Fruit fly (Drosophila melanogaster): ENCODE measurements around the gene CG13028.

The CG13028 gene

DNA sequence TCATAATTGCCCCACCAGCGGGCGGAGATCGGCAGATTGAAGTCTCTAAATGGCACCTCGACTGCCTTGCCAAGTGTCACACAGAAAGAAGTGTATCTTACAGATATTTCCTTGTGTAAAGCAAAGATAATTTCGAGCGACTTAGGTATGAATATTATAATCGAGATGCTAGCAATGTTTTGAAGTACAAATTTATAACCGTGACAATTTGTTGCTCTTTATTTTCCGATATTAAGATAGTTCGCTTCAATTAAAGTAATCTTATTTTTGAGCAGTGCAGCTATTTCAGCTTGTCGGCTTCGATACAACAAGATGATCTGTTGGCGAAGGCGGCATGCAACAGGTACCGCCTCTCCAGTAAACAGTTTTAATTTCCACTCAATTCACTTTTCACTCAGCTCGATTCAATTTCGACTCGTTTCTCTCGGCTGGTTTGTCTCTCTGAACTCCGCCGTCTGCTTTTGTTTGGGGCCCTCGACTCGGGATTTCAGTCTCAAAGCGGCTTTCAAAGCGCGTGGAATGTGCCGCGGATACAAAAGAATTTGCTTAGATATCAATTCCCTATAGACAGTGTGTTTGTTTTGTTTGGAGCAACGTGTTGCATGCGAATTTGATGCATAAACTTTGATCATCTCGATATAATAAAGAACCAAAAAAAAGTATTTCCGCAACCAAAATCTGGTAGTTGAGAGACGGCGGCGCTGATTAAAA, 7.1 kb upstream of the CG13028 start:
- TF ChIP-seq dmrt93B (GFP tag; optimal IDR thresholded peaks at IDR 0.05) (peak; percentile 21), Rel (GFP tag; optimal IDR thresholded peaks at IDR 0.05) (no peak), Rel (tag; optimal IDR thresholded peaks at IDR 0.05) (no peak), Vsx2 (GFP tag; optimal IDR thresholded peaks at IDR 0.05; ENCODE audit: partially characterized antibody) (no peak), OdsH (GFP tag; optimal IDR thresholded peaks at IDR 0.05) (no peak), ey (GFP tag; optimal IDR thresholded peaks at IDR 0.05) (peak; percentile 39), Hnf4 (GFP tag; optimal IDR thresholded peaks at IDR 0.05) (no peak), Abd-B (GFP tag; optimal IDR thresholded peaks at IDR 0.05) (no peak), Hr78 (GFP tag; optimal IDR thresholded peaks at IDR 0.05) (no peak), CrebA (GFP tag; optimal IDR thresholded peaks at IDR 0.05; ENCODE audit: borderline replicate concordance) (no peak), jim (GFP tag; optimal IDR thresholded peaks at IDR 0.05) (no peak), N (GFP tag; optimal IDR thresholded peaks at IDR 0.05) (no peak), sage (GFP tag; optimal IDR thresholded peaks at IDR 0.05) (no peak), GATAd (GFP tag; optimal IDR thresholded peaks at IDR 0.05) (no peak), tai (GFP tag; optimal IDR thresholded peaks at IDR 0.05) (no peak), dsf (GFP tag; optimal IDR thresholded peaks at IDR 0.05; ENCODE audit: borderline replicate concordance) (no peak), h (GFP tag; optimal IDR thresholded peaks at IDR 0.05) (peak; percentile 64), Jra (GFP tag; optimal IDR thresholded peaks at IDR 0.05) (no peak), Sp1 (GFP tag; optimal IDR thresholded peaks at IDR 0.05) (no peak), psq (GFP tag; optimal IDR thresholded peaks at IDR 0.05) (no peak), Mio (GFP tag; optimal IDR thresholded peaks at IDR 0.05) (no peak), woc (GFP tag; optimal IDR thresholded peaks at IDR 0.05) (peak; percentile 12), usp (GFP tag; optimal IDR thresholded peaks at IDR 0.05) (no peak), CG32264 (GFP tag; optimal IDR thresholded peaks at IDR 0.05) (no peak), Dfd (GFP tag; optimal IDR thresholded peaks at IDR 0.05) (no peak), brk (GFP tag; optimal IDR thresholded peaks at IDR 0.05) (no peak), dl (GFP tag; optimal IDR thresholded peaks at IDR 0.05; ENCODE audit: insufficient read depth in 1 of 2, partially characterized antibody in 2 of 2) (no peak), foxo (GFP tag; optimal IDR thresholded peaks at IDR 0.05) (peak in 1 of 2 experiments; percentile 16), Dif (GFP tag; optimal IDR thresholded peaks at IDR 0.05; ENCODE audit: partially characterized antibody) (peak; percentile 16), Hr83 (GFP tag; optimal IDR thresholded peaks at IDR 0.05; ENCODE audit: poor library complexity, severe bottlenecking) (no peak), HLH106 (tag; optimal IDR thresholded peaks at IDR 0.05) (peak; percentile 22), br (GFP tag; optimal IDR thresholded peaks at IDR 0.05) (peak; percentile 2), sv (GFP tag; optimal IDR thresholded peaks at IDR 0.05) (no peak), Myc (optimal IDR thresholded peaks at IDR 0.05) (no peak), fru (GFP tag; optimal IDR thresholded peaks at IDR 0.05) (peak; percentile 36), CG9705 (GFP tag; optimal IDR thresholded peaks at IDR 0.05) (no peak), lola (GFP tag; optimal IDR thresholded peaks at IDR 0.05) (no peak), rgr (GFP tag; optimal IDR thresholded peaks at IDR 0.05) (peak; percentile 7), pan (optimal IDR thresholded peaks at IDR 0.05) (no peak)

DNA sequence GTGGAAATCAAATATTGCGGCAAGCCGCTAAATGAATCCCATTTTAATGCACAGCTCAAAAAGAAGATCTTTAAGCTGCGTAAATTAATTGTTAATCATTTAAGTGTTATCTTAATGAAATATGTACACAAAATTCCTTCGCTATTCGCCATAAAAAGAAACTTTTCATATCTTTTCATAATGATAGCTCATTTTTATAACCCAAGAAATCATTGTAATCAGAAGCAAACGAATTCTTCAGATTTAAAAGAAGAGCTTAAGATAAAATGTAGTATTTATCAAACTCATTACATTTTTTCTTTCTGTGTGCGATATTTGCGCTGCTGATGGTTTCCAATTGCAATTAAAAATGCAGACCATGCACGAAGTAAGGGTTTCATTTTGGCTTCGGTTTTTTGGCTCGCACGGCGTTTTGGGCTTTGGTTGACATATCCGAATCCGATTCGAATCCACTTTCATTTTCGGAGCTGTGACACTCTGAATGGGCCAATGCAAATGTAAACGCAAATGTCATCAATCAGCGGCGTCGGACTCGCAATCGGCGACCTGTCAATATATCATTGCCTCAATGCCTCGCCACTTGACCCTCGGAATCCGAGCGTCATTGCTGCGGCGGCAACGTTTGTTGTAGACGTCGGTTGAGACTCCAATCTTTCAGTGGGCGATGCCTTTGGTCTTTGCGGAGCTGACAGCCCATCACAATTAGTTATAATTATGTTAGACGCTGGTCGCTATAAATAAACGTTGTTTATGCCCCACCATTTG, 5.5 kb upstream of the CG13028 start:
- TF ChIP-seq HLH106 (tag; optimal IDR thresholded peaks at IDR 0.05) (no peak), Sp1 (GFP tag; optimal IDR thresholded peaks at IDR 0.05) (no peak), tai (GFP tag; optimal IDR thresholded peaks at IDR 0.05) (no peak), usp (GFP tag; optimal IDR thresholded peaks at IDR 0.05) (no peak), pan (optimal IDR thresholded peaks at IDR 0.05) (no peak), Abd-B (GFP tag; optimal IDR thresholded peaks at IDR 0.05) (no peak), rgr (GFP tag; optimal IDR thresholded peaks at IDR 0.05) (no peak), Mio (GFP tag; optimal IDR thresholded peaks at IDR 0.05) (no peak)

All from whole organism, wandering third instar larva.